Worm (Caenorhabditis elegans) whole organism, early embryonic: ENCODE measurements around the gene F58A4.2.

Experiments used
- F13C5.2 ChIP-seq: sonication (generic microtip); optimal IDR thresholded peaks from 2 replicates; lab custom pipeline; 2017; ENCODE audit warnings: mild to moderate bottlenecking, missing genetic modification characterization, inconsistent platforms, missing compliant biosample characterization
- ama-1 ChIP-seq: fragments of 150-350 bp; optimal IDR thresholded peaks from 2 replicates; lab custom pipeline; 2014
- ets-7 ChIP-seq: sonication (generic microtip); optimal IDR thresholded peaks from 2 replicates; lab custom pipeline; 2016; ENCODE audit warnings: missing genotype, missing genetic modification characterization, missing compliant biosample characterization
- flt-1 ChIP-seq: fragments of 200-800 bp; sonication (Bioruptor generic); IDR thresholded peaks from 2 replicates; pipeline ENCODE4 v1.3.6; 2022; ENCODE audit warnings: missing genetic modification characterization, missing compliant biosample characterization
- hnd-1 ChIP-seq: sonication (generic microtip); optimal IDR thresholded peaks from 2 replicates; lab custom pipeline; 2016; ENCODE audit warnings: missing genetic modification characterization, missing compliant biosample characterization
- sea-1 ChIP-seq: fragments of 200-800 bp; sonication (Bioruptor generic); conservative IDR thresholded peaks from 2 replicates; pipeline ENCODE4 v1.3.6; 2022; ENCODE audit warnings: missing genetic modification characterization, missing compliant biosample characterization
- tbx-11 ChIP-seq: fragments of 200-800 bp; sonication (Bioruptor generic); IDR thresholded peaks from 2 replicates; pipeline ENCODE4 v1.3.6; 2022; ENCODE audit warnings: missing genetic modification characterization, missing compliant biosample characterization
- tra-4 ChIP-seq: sonication (generic microtip); optimal IDR thresholded peaks from 2 replicates; lab custom pipeline; 2017; ENCODE audit warnings: missing genetic modification characterization, missing compliant biosample characterization

- no peak for TF ChIP-seq ama-1 (lab: Kevin White, UChicago)
- no peak for TF ChIP-seq hnd-1 (tag; lab: Kevin White, UChicago)
- TF ChIP-seq ets-7 (tag; lab: Kevin White, UChicago): no peak
- TF ChIP-seq tbx-11 (GFP tag; lab: Robert Waterston, UW): no peak
- TF ChIP-seq sea-1 (GFP tag; lab: Robert Waterston, UW): no peak
- TF ChIP-seq flt-1 (GFP tag; lab: Robert Waterston, UW): no peak
- no peak for TF ChIP-seq F13C5.2 (tag; lab: Kevin White, UChicago)
- TF ChIP-seq tra-4 (tag; lab: Kevin White, UChicago): no peak
Measured at ce11 chrIII:9582240-9582639, 18.3 kb downstream of the F58A4.2 start, which contains the start of gene C48B4.3.
